Fruit fly (Drosophila melanogaster) whole organism, embryonic: ENCODE measurements around the gene smash.

Experiments used
- Aef1 ChIP-seq: fragments of 200-800 bp; sonication (Bioruptor generic); IDR thresholded peaks from 3 replicates; pipeline ENCODE4 v1.3.6; 2022; ENCODE audit warnings: missing biosample characterization, missing genetic modification characterization
- C15 ChIP-seq: fragments of 200-800 bp; sonication (Bioruptor generic); IDR thresholded peaks from 3 replicates; pipeline ENCODE4 v1.3.6; 2022; ENCODE audit warnings: missing biosample characterization, missing genetic modification characterization
- CG10543 ChIP-seq: fragments of 200-800 bp; sonication (Bioruptor generic); optimal IDR thresholded peaks from 3 replicates; lab custom pipeline; 2017; ENCODE audit warnings: missing biosample characterization, mild to moderate bottlenecking, missing genetic modification characterization, moderate library complexity
- CG11093 ChIP-seq: fragments of 200-800 bp; sonication (Bioruptor generic); IDR thresholded peaks from 3 replicates; pipeline ENCODE4 v1.3.6; 2022; ENCODE audit warnings: missing biosample characterization, missing genetic modification characterization
- CG13296 ChIP-seq: fragments of 200-800 bp; sonication (Bioruptor generic); optimal IDR thresholded peaks from 3 replicates; lab custom pipeline; 2018; ENCODE audit warnings: missing biosample characterization, mild to moderate bottlenecking, missing genetic modification characterization
- CG13894 ChIP-seq: fragments of 200-800 bp; sonication (Bioruptor generic); optimal IDR thresholded peaks from 3 replicates; lab custom pipeline; 2018; ENCODE audit warnings: missing biosample characterization, mild to moderate bottlenecking, missing genetic modification characterization, moderate library complexity
- CG14014 ChIP-seq: fragments of 200-800 bp; sonication (Bioruptor generic); IDR thresholded peaks from 2 replicates; pipeline ENCODE4 v1.3.6; 2022; ENCODE audit warnings: missing biosample characterization, missing genetic modification characterization
- CG1529 ChIP-seq: fragments of 200-800 bp; sonication (Bioruptor generic); optimal IDR thresholded peaks from 3 replicates; lab custom pipeline; 2018; ENCODE audit warnings: missing biosample characterization, missing genetic modification characterization
- CG17328 ChIP-seq: fragments of 200-800 bp; sonication (Bioruptor generic); IDR thresholded peaks from 2 replicates; pipeline ENCODE4 v1.3.6; 2022; ENCODE audit warnings: missing biosample characterization, missing genetic modification characterization
- CG17568 ChIP-seq: fragments of 200-800 bp; sonication (Bioruptor generic); optimal IDR thresholded peaks from 2 replicates; lab custom pipeline; 2018; ENCODE audit warnings: missing biosample characterization, mild to moderate bottlenecking, missing genetic modification characterization, moderate library complexity
- CG30431 ChIP-seq: fragments of 200-800 bp; sonication (Bioruptor generic); optimal IDR thresholded peaks from 2 replicates; lab custom pipeline; 2017; ENCODE audit warnings: missing biosample characterization, missing genetic modification characterization
- CG34224 ChIP-seq: fragments of 200-800 bp; sonication (Bioruptor generic); IDR thresholded peaks from 3 replicates; pipeline ENCODE4 v1.3.6; 2022; ENCODE audit warnings: missing biosample characterization, missing genetic modification characterization; ENCODE audit not compliant: partially characterized antibody
- CG3726 ChIP-seq: fragments of 200-800 bp; sonication (Bioruptor generic); IDR thresholded peaks from 3 replicates; pipeline ENCODE4, ENCODE4 v1.3.6; 2022; ENCODE audit warnings: missing biosample characterization, missing genetic modification characterization
- CG4424 ChIP-seq: fragments of 200-800 bp; sonication (Bioruptor generic); optimal IDR thresholded peaks from 3 replicates; lab custom pipeline; 2016; ENCODE audit warnings: missing biosample characterization, missing genetic modification characterization
- CG4617 ChIP-seq: fragments of 200-800 bp; sonication (Bioruptor generic); optimal IDR thresholded peaks from 3 replicates; lab custom pipeline; 2016; ENCODE audit warnings: missing biosample characterization, missing genetic modification characterization, borderline replicate concordance
- CG7963 ChIP-seq: fragments of 200-800 bp; sonication (Bioruptor generic); IDR thresholded peaks from 3 replicates; pipeline ENCODE4 v1.3.6; 2022; ENCODE audit warnings: missing biosample characterization, missing genetic modification characterization; ENCODE audit not compliant: partially characterized antibody
- CG8359 ChIP-seq: fragments of 200-800 bp; sonication (Bioruptor generic); optimal IDR thresholded peaks from 2 replicates; lab custom pipeline; 2017; ENCODE audit warnings: missing biosample characterization, mild to moderate bottlenecking, missing genetic modification characterization, borderline replicate concordance
- CG9797 ChIP-seq: fragments of 200-800 bp; sonication (Bioruptor generic); optimal IDR thresholded peaks from 3 replicates; lab custom pipeline; 2018; ENCODE audit warnings: missing biosample characterization, mild to moderate bottlenecking, missing genetic modification characterization
- CoRest ChIP-seq: fragments of 200-800 bp; sonication (Bioruptor generic); optimal IDR thresholded peaks from 3 replicates; lab custom pipeline; 2018; ENCODE audit warnings: missing biosample characterization, mild to moderate bottlenecking, missing genetic modification characterization, moderate library complexity
- Doc2 ChIP-seq: fragments of 200-800 bp; sonication (Bioruptor generic); IDR thresholded peaks from 2 replicates; pipeline ENCODE4 v1.3.6; 2022; ENCODE audit warnings: missing biosample characterization, missing genetic modification characterization
- Drgx ChIP-seq: fragments of 200-800 bp; sonication (Bioruptor generic); IDR thresholded peaks from 2 replicates; pipeline ENCODE4 v1.3.6; 2022; ENCODE audit warnings: missing biosample characterization, missing genetic modification characterization
- Eip74EF ChIP-seq, 2 experiments: fragments of 200-800 bp in 1 of 2; fragments of >200 bp in 1 of 2; sonication (Bioruptor generic) in 1 of 2; optimal IDR thresholded peaks; 2 replicates each; lab custom pipeline; 2017 to 2019; ENCODE audit warnings: missing biosample characterization in 2 of 2, missing genetic modification characterization in 2 of 2, mild to moderate bottlenecking in 1 of 2, moderate library complexity in 1 of 2
- Fer1 ChIP-seq: fragments of 200-800 bp; sonication (Bioruptor generic); optimal IDR thresholded peaks from 2 replicates; lab custom pipeline; 2017; ENCODE audit warnings: missing biosample characterization, mild to moderate bottlenecking, missing genetic modification characterization
- Hr3 ChIP-seq: fragments of 200-800 bp; sonication (Bioruptor generic); optimal IDR thresholded peaks from 3 replicates; lab custom pipeline; 2016; ENCODE audit warnings: missing biosample characterization, missing genetic modification characterization
- Med ChIP-seq: fragments of 200-800 bp; sonication (Bioruptor generic); peaks from one replicate; lab custom pipeline; 2016; ENCODE audit warnings: missing biosample characterization, missing genetic modification characterization, mild to moderate bottlenecking, inconsistent platforms, moderate library complexity
- Meics ChIP-seq: fragments of 200-800 bp; sonication (Bioruptor generic); optimal IDR thresholded peaks from 2 replicates; lab custom pipeline; 2017; ENCODE audit warnings: missing biosample characterization, mild to moderate bottlenecking, missing genetic modification characterization
- Opbp ChIP-seq: fragments of 200-800 bp; sonication (Bioruptor generic); IDR thresholded peaks from 3 replicates; pipeline ENCODE4 v1.3.6; 2022; ENCODE audit warnings: missing biosample characterization, missing genetic modification characterization; ENCODE audit not compliant: partially characterized antibody
- Poxn ChIP-seq: fragments of 200-800 bp; sonication (Bioruptor generic); IDR thresholded peaks from 2 replicates; pipeline ENCODE4 v1.3.6; 2022; ENCODE audit warnings: missing biosample characterization, missing genetic modification characterization
- Rx ChIP-seq: fragments of 200-800 bp; sonication (Bioruptor generic); IDR thresholded peaks from 2 replicates; pipeline ENCODE4 v1.3.6; 2022; ENCODE audit warnings: missing biosample characterization, missing genetic modification characterization
- abd-A ChIP-seq: fragments of 200-800 bp; sonication (Bioruptor generic); optimal IDR thresholded peaks from 3 replicates; lab custom pipeline; 2019; ENCODE audit warnings: missing biosample characterization, mild to moderate bottlenecking, missing genetic modification characterization, moderate library complexity
- cad ChIP-seq: fragments of >200 bp; optimal IDR thresholded peaks from 2 replicates; lab custom pipeline; 2017; ENCODE audit warnings: missing biosample characterization, missing genetic modification characterization
- chif ChIP-seq, 2 experiments: fragments of 200-800 bp; sonication (Bioruptor generic); optimal IDR thresholded peaks; 3 replicates each; lab custom pipeline; 2016; ENCODE audit warnings: missing biosample characterization in 2 of 2, missing genetic modification characterization in 2 of 2
- corto ChIP-seq: fragments of 200-800 bp; sonication (Bioruptor generic); optimal IDR thresholded peaks from 2 replicates; lab custom pipeline; 2016; ENCODE audit warnings: missing biosample characterization, mild to moderate bottlenecking, missing genetic modification characterization, moderate library complexity
- crp ChIP-seq, 2 experiments: fragments of 200-800 bp; sonication (Bioruptor generic); optimal IDR thresholded peaks; 2 replicates in 1 of 2; 3 replicates in 1 of 2; lab custom pipeline; 2017; ENCODE audit warnings: missing biosample characterization in 2 of 2, missing genetic modification characterization in 2 of 2, mild to moderate bottlenecking in 1 of 2, moderate library complexity in 1 of 2
- cwo ChIP-seq: fragments of 200-800 bp; sonication (Bioruptor generic); optimal IDR thresholded peaks from 3 replicates; lab custom pipeline; 2017; ENCODE audit warnings: missing biosample characterization, missing genetic modification characterization, mild to moderate bottlenecking, moderate library complexity, missing genetic modification reagents
- disco-r ChIP-seq: fragments of 200-800 bp; sonication (Bioruptor generic); optimal IDR thresholded peaks from 2 replicates; lab custom pipeline; 2016; ENCODE audit warnings: missing biosample characterization, missing genetic modification characterization
- en ChIP-seq: fragments of 200-800 bp; sonication (Bioruptor generic); optimal IDR thresholded peaks from 2 replicates; lab custom pipeline; 2016; ENCODE audit warnings: missing biosample characterization, missing genetic modification characterization
- ftz-f1 ChIP-seq: fragments of 200-800 bp; sonication (Bioruptor generic); optimal IDR thresholded peaks from 2 replicates; lab custom pipeline; 2016; ENCODE audit warnings: missing biosample characterization, missing genetic modification characterization
- hbn ChIP-seq: fragments of 200-800 bp; sonication (Bioruptor generic); IDR thresholded peaks from 2 replicates; pipeline ENCODE4 v1.3.6; 2022; ENCODE audit warnings: missing biosample characterization, missing genetic modification characterization; ENCODE audit not compliant: partially characterized antibody
- kah ChIP-seq: fragments of 200-800 bp; sonication (Bioruptor generic); optimal IDR thresholded peaks from 2 replicates; lab custom pipeline; 2018; ENCODE audit warnings: missing biosample characterization, mild to moderate bottlenecking, missing genetic modification characterization
- lab ChIP-seq: fragments of 200-800 bp; sonication (Bioruptor generic); optimal IDR thresholded peaks from 3 replicates; lab custom pipeline; 2017; ENCODE audit warnings: missing biosample characterization, missing genetic modification characterization, mild to moderate bottlenecking, moderate library complexity, missing genetic modification reagents
- lov ChIP-seq, 2 experiments: fragments of 200-800 bp in 1 of 2; fragments of >200 bp in 1 of 2; sonication (Bioruptor generic) in 1 of 2; IDR thresholded peaks in 1 of 2; optimal IDR thresholded peaks in 1 of 2; 2 replicates in 1 of 2; 3 replicates in 1 of 2; pipeline versions ENCODE4 v1.3.6 to Lab custom; 2017 to 2022; ENCODE audit warnings: missing biosample characterization in 1 of 2, missing genetic modification characterization in 1 of 2
- otp ChIP-seq: fragments of 200-800 bp; sonication (Bioruptor generic); IDR thresholded peaks from 3 replicates; pipeline ENCODE4, ENCODE4 v1.3.6; 2022; ENCODE audit warnings: missing biosample characterization, missing genetic modification characterization
- pzg ChIP-seq: fragments of 200-800 bp; sonication (Bioruptor generic); optimal IDR thresholded peaks from 3 replicates; lab custom pipeline; 2018; ENCODE audit warnings: missing biosample characterization, mild to moderate bottlenecking, missing genetic modification characterization, moderate library complexity
- schlank ChIP-seq: fragments of 200-800 bp; sonication (Bioruptor generic); optimal IDR thresholded peaks from 2 replicates; lab custom pipeline; 2018; ENCODE audit warnings: missing biosample characterization, mild to moderate bottlenecking, missing genetic modification characterization
- sd ChIP-seq: fragments of 200-800 bp; sonication (Bioruptor generic); optimal IDR thresholded peaks from 3 replicates; lab custom pipeline; 2018; ENCODE audit warnings: missing biosample characterization, mild to moderate bottlenecking, missing genetic modification characterization, moderate library complexity
- tio ChIP-seq: fragments of 200-800 bp; sonication (Bioruptor generic); optimal IDR thresholded peaks from 2 replicates; lab custom pipeline; 2017; ENCODE audit warnings: missing biosample characterization, missing genetic modification characterization, inconsistent platforms
- ttk ChIP-seq: fragments of 200-800 bp; sonication (Bioruptor generic); IDR thresholded peaks from 2 replicates; pipeline ENCODE4 v2.1.2; 2022; ENCODE audit warnings: missing biosample characterization, missing genetic modification characterization
- yki ChIP-seq: fragments of >200 bp; optimal IDR thresholded peaks from 3 replicates; lab custom pipeline; 2018

smash gene

DNA sequence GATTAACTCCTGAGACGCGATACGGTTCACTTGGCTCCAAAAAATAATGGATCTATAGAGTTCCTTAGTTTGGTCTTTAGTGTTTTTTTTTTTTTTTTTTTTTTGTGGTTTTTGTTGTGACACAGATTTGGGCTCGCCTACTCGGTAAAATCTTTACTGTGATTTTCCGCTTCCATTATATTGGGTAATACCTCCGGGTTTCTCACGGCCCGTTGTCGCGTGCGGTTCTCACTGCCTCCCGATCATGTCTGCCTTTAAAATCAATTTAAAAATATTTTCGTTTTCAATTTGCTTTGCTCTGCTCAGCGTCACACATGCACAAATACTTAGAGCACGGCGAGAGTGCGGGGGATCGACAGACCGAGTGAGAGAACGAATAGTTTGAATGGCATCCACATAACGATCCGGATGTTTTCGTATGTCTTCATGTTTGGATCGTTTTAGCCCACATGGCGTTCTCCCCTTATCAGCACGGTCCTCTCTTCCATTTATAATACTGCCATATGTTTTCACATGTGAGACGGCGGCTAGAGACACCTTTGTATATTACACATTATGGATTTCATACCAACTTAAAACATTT lies 86.9 kb downstream of the smash start (continued):
- TF ChIP-seq Eip74EF (GFP tag; optimal IDR thresholded peaks at IDR 0.05; lab: Kevin White, UChicago) (peak in 1 of 2 experiments; percentile 30), cwo (GFP tag; lab: Kevin White, UChicago) (peak; percentile 56), CG7963 (no peak), CoRest (tag; lab: Kevin White, UChicago) (no peak), CG34224 (GFP tag; lab: Robert Waterston, UW) (peak; percentile 17; the same call in 1 of the 3 replicates), en (GFP tag; lab: Kevin White, UChicago) (no peak), CG14014 (GFP tag; lab: Robert Waterston, UW) (0 out of 2 replicates have a peak, but pooled peaks have one; percentile 15), CG17328 (GFP tag; lab: Robert Waterston, UW) (no peak), Drgx (GFP tag; lab: Robert Waterston, UW) (no peak), schlank (tag; lab: Kevin White, UChicago) (no peak), CG30431 (GFP tag; lab: Kevin White, UChicago) (no peak), crp (GFP tag; optimal IDR thresholded peaks at IDR 0.05; lab: Kevin White, UChicago) (peak in 1 of 2 experiments; percentile 20), CG13894 (peak; percentile 44), CG13296 (GFP tag; lab: Kevin White, UChicago) (peak; percentile 45), disco-r (GFP tag; lab: Kevin White, UChicago) (no peak), ftz-f1 (GFP tag; lab: Kevin White, UChicago) (no peak), C15 (GFP tag; lab: Robert Waterston, UW) (no peak), otp (GFP tag; lab: Robert Waterston, UW) (no peak), chif (GFP tag; optimal IDR thresholded peaks at IDR 0.05; lab: Kevin White, UChicago) (no peak), tio (GFP tag; lab: Kevin White, UChicago) (no peak), sd (peak; percentile 85), hbn (GFP tag; lab: Robert Waterston, UW) (no peak), pzg (GFP tag; lab: Kevin White, UChicago) (no peak), CG11093 (GFP tag; lab: Robert Waterston, UW) (no peak), abd-A (tag; lab: Kevin White, UChicago) (no peak), lov (optimal IDR thresholded peaks at IDR 0.05; lab: Kevin White, UChicago) (no peak), lov (GFP tag; IDR thresholded peaks at IDR 0.05; lab: Robert Waterston, UW) (no peak), ttk (no peak), CG8359 (GFP tag; lab: Kevin White, UChicago) (no peak), Hr3 (GFP tag; lab: Kevin White, UChicago) (no peak), CG4424 (no peak), CG3726 (GFP tag; lab: Robert Waterston, UW) (no peak), Doc2 (no peak), yki (lab: Kevin White, UChicago) (no peak), CG10543 (peak; percentile 49), Fer1 (peak; percentile 11), Poxn (GFP tag; lab: Robert Waterston, UW) (no peak), Med (GFP tag; lab: Kevin White, UChicago) (peak; percentile 77), CG17568 (GFP tag; lab: Kevin White, UChicago) (peak; percentile 11), CG9797 (no peak), Aef1 (GFP tag; lab: Robert Waterston, UW) (no peak), Meics (GFP tag; lab: Kevin White, UChicago) (no peak), lab (peak; percentile 24), kah (GFP tag; lab: Kevin White, UChicago) (no peak), Rx (GFP tag; lab: Robert Waterston, UW) (no peak), corto (no peak), CG4617 (GFP tag; lab: Kevin White, UChicago) (no peak), cad (GFP tag; lab: Kevin White, UChicago) (no peak), CG1529 (GFP tag; lab: Kevin White, UChicago) (no peak), Opbp (GFP tag; lab: Robert Waterston, UW) (no peak)
